Worm (Caenorhabditis elegans): Measurements from ENCODE around the gene nhr-55.

- TF ChIP-seq egl-27 (tag; optimal IDR thresholded peaks at IDR 0.05) (no peak), nhr-12 (tag; optimal IDR thresholded peaks at IDR 0.05) (no peak), unc-62 (GFP tag; optimal IDR thresholded peaks at IDR 0.05) (no peak), fos-1 (tag; optimal IDR thresholded peaks at IDR 0.05) (no peak), nhr-11 (tag; optimal IDR thresholded peaks at IDR 0.05) (no peak), unc-30 (tag; optimal IDR thresholded peaks at IDR 0.05) (no peak), pax-3 (tag; optimal IDR thresholded peaks at IDR 0.05) (no peak), snpc-4 (tag; optimal IDR thresholded peaks at IDR 0.05) (no peak), isw-1 (GFP tag; IDR thresholded peaks at IDR 0.05) (no peak), sptf-1 (tag; optimal IDR thresholded peaks at IDR 0.05) (no peak), rnt-1 (tag; optimal IDR thresholded peaks at IDR 0.05) (no peak), pqm-1 (tag; optimal IDR thresholded peaks at IDR 0.05) (no peak), skn-1 (tag; optimal IDR thresholded peaks at IDR 0.05) (no peak), tbx-2 (tag; optimal IDR thresholded peaks at IDR 0.05) (no peak)
Observed at ce11 chrV:486684-487083, 8.7 kb downstream of the nhr-55 start, which contains the start of gene nhr-211.
